Worm (Caenorhabditis elegans): ENCODE results near the gene gly-7.

- no peak for TF ChIP-seq tbx-37 (GFP tag; conservative IDR thresholded peaks at IDR 0.05)
- TF ChIP-seq aly-1 (tag; optimal IDR thresholded peaks at IDR 0.05): no peak
- TF ChIP-seq ama-1 (optimal IDR thresholded peaks at IDR 0.05): no peak
- no peak for TF ChIP-seq ceh-36 (tag; optimal IDR thresholded peaks at IDR 0.05)
- no peak for TF ChIP-seq B0310.2 (tag; optimal IDR thresholded peaks at IDR 0.05)
- no peak for TF ChIP-seq F13C5.2 (tag; optimal IDR thresholded peaks at IDR 0.05)
- TF ChIP-seq flt-1 (GFP tag; IDR thresholded peaks at IDR 0.05): no peak
- no peak for TF ChIP-seq tbx-11 (GFP tag; IDR thresholded peaks at IDR 0.05)
- TF ChIP-seq ets-7 (tag; optimal IDR thresholded peaks at IDR 0.05): no peak
- no peak for TF ChIP-seq hmbx-1 (tag; optimal IDR thresholded peaks at IDR 0.05)
- no peak for TF ChIP-seq ceh-13 (GFP tag; optimal IDR thresholded peaks at IDR 0.05)
- TF ChIP-seq scrt-1 (GFP tag; IDR thresholded peaks at IDR 0.05): no peak
These were observed 46.1 kb downstream of the gly-7 start, which contains the start of gene F36H9.7 for ce11 chrV:1774874-1775589.
